Worm (Caenorhabditis elegans) whole organism, late embryonic: ENCODE measurements around the gene B0034.5.

Experiments
- ama-1 ChIP-seq: fragments of 150-350 bp; optimal IDR thresholded peaks from 2 replicates; lab custom pipeline; 2014
- npax-4 ChIP-seq: sonication (generic microtip); optimal IDR thresholded peaks from 2 replicates; lab custom pipeline; 2016; ENCODE audit warnings: missing genetic modification characterization, missing compliant biosample characterization

DNA sequence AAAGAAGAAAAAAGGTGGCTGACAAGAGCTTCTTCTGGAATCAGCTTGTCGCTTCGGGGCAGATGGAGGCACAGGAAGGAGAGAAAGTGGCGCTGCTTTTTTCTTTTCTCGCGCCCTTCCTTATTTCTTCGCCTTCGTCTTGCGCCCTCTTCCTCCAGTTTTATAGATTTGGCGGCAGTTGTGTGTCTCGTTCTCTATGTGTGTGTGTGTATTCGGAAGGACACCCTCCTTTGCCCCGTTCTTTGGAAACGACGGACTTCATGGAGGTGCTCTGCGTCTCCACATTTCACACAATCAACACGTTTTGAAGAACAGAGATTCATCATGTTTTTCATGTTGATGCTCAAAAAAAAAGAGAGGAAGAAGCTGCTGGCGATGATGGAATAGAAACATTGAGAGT, 26.1 kb downstream of the B0034.5 start:
- TF ChIP-seq ama-1 (lab: Kevin White, UChicago) (no peak), npax-4 (no peak)
